Fruit fly (Drosophila melanogaster): Measurements from ENCODE around the gene CG31391.

DNA sequence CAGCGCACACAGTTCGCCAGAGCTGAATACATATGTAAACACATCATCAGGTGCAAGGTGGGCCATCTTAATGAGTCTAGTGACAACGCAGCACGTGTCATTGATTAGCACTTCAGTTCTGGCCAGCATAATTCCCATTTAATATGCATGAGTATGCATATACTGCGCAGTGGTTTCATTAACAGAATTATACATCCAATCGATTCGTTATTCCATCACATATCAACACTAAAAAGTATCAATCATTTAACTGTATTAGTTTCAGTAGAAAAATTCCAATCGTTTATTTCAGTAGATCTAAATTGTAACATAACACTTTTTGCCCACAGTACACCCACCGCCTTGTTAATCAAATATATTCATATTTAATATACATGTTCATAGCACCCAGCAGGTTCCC lies 9.6 kb upstream of the CG31391 start, which contains the start of gene CG4073:
- TF ChIP-seq h (optimal IDR thresholded peaks at IDR 0.05) (no peak), CG3163 (GFP tag; optimal IDR thresholded peaks at IDR 0.05) (no peak), D (optimal IDR thresholded peaks at IDR 0.05) (no peak), D (GFP tag; optimal IDR thresholded peaks at IDR 0.05) (no peak), CG6683 (GFP tag; optimal IDR thresholded peaks at IDR 0.05) (no peak), Abd-B (GFP tag; optimal IDR thresholded peaks at IDR 0.05) (no peak), ab (GFP tag; optimal IDR thresholded peaks at IDR 0.05) (no peak)

Data from whole organism, embryonic.